Fruit fly (Drosophila melanogaster): ENCODE measurements around the gene Usp12-46.

Gene Usp12-46

DNA sequence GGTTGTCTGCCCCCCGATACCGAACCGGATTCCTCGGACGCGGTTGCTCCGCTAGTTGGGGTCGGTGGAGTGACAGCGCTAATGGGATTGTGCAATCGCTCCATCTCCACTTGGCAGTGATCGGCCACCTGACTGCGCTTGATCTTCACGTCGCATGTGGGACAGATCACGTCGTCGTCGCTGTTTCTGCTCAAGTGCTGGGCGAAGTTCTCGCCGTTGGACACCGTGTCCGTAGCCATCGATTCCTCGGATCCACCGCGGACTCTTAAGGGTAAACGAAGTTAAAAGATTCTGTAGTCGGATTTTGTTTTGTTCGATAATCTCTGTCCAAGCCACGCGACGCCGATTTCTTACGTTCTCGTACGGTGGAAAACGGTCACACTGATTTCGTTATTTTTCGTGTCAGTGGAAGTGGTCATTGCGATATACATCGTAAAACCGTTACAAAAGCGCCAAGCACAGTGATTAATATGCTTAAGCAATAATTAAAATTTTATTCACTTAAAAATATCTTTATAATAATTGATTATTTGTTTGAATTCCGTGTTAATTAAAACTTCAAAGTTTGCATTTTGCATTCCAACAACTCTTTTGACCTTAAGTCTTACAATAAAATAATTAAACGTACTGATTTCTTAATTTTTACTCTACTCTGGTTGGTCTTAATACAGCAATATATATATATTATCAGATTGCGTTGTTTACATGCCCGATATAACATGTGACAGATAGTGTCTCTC lies 24.5 kb upstream of the Usp12-46 start, which contains the start of gene RNF220 (continued):
- TF ChIP-seq CG15269 (tag; optimal IDR thresholded peaks at IDR 0.05) = peak; percentile 4
- TF ChIP-seq ato (GFP tag; IDR thresholded peaks at IDR 0.05; ENCODE audit: partially characterized antibody) = peak; percentile 47
- peak in 1 of 2 experiments; percentile 58 for TF ChIP-seq Pdp1 (GFP tag; optimal IDR thresholded peaks at IDR 0.05)
- no peak for TF ChIP-seq Doc2 (GFP tag; IDR thresholded peaks at IDR 0.05)
- TF ChIP-seq GATAe (GFP tag; conservative IDR thresholded peaks at IDR 0.05) = no peak
- peak; percentile 38 for TF ChIP-seq CTCF (GFP tag; optimal IDR thresholded peaks at IDR 0.05)
- TF ChIP-seq dpn (GFP tag; optimal IDR thresholded peaks at IDR 0.05) = no peak
- peak; percentile 1 for TF ChIP-seq D19A (tag; optimal IDR thresholded peaks at IDR 0.05)
- TF ChIP-seq CG43689 (GFP tag; IDR thresholded peaks at IDR 0.05) = no peak
- peak; percentile 67 for TF ChIP-seq Ets65A (GFP tag)
- peak; percentile 50 for TF ChIP-seq unc-4 (GFP tag; IDR thresholded peaks at IDR 0.05; ENCODE audit: partially characterized antibody)
- peak; percentile 68 for TF ChIP-seq CG42726 (GFP tag; IDR thresholded peaks at IDR 0.05; ENCODE audit: partially characterized antibody)
- no peak for TF ChIP-seq CG15073 (GFP tag; optimal IDR thresholded peaks at IDR 0.05)
- no peak for TF ChIP-seq CG17186 (GFP tag; optimal IDR thresholded peaks at IDR 0.05)
- peak; percentile 39 for TF ChIP-seq CG7839 (tag; optimal IDR thresholded peaks at IDR 0.05)
- TF ChIP-seq MESR4 (GFP tag; optimal IDR thresholded peaks at IDR 0.05) = peak; percentile 76
- peak; percentile 97 for TF ChIP-seq CG9437 (GFP tag; optimal IDR thresholded peaks at IDR 0.05)
- TF ChIP-seq fd64A (GFP tag; optimal IDR thresholded peaks at IDR 0.05) = no peak
- TF ChIP-seq Vsx1 (GFP tag; optimal IDR thresholded peaks at IDR 0.05) = no peak
- no peak for TF ChIP-seq CG8765 (GFP tag; IDR thresholded peaks at IDR 0.05)
- TF ChIP-seq emc (GFP tag; optimal IDR thresholded peaks at IDR 0.05) = no peak
- TF ChIP-seq CG6254 (GFP tag; optimal IDR thresholded peaks at IDR 0.05) = no peak
- no peak for TF ChIP-seq dati (GFP tag; IDR thresholded peaks at IDR 0.05)
- no peak for TF ChIP-seq Hand (GFP tag; optimal IDR thresholded peaks at IDR 0.05)
- no peak for TF ChIP-seq Max (GFP tag; optimal IDR thresholded peaks at IDR 0.05)
- no peak for TF ChIP-seq Eip74EF (GFP tag; optimal IDR thresholded peaks at IDR 0.05)
- TF ChIP-seq Hsf (GFP tag; optimal IDR thresholded peaks at IDR 0.05) = no peak
- peak; percentile 7 for TF ChIP-seq CG18599 (GFP tag; optimal IDR thresholded peaks at IDR 0.05)
- peak; percentile 48; the same call in 1 of the 2 replicates for TF ChIP-seq inv (GFP tag; IDR thresholded peaks at IDR 0.05; ENCODE audit: partially characterized antibody)
- peak; percentile 13 for TF ChIP-seq dmrt99B (tag; optimal IDR thresholded peaks at IDR 0.05)
- no peak for TF ChIP-seq CG10267 (tag; optimal IDR thresholded peaks at IDR 0.05)
- peak; percentile 60 for TF ChIP-seq zen2 (GFP tag; IDR thresholded peaks at IDR 0.05; ENCODE audit: partially characterized antibody)
- peak; percentile 49 for TF ChIP-seq gem (tag; optimal IDR thresholded peaks at IDR 0.05)
- TF ChIP-seq slou (GFP tag; optimal IDR thresholded peaks at IDR 0.05) = no peak
- peak; percentile 60 for TF ChIP-seq CG17361 (GFP tag; IDR thresholded peaks at IDR 0.05)
- no peak for TF ChIP-seq al (GFP tag; IDR thresholded peaks at IDR 0.05)
- TF ChIP-seq Med (GFP tag) = peak; percentile 59
- TF ChIP-seq sim (GFP tag; IDR thresholded peaks at IDR 0.05) = no peak
- no peak for TF ChIP-seq CG4282 (GFP tag; optimal IDR thresholded peaks at IDR 0.05)
- no peak for TF ChIP-seq NC2β (GFP tag; optimal IDR thresholded peaks at IDR 0.05)
- TF ChIP-seq Sox102F (GFP tag; optimal IDR thresholded peaks at IDR 0.05) = peak; percentile 5
- TF ChIP-seq so (GFP tag; IDR thresholded peaks at IDR 0.05) = no peak
- no peak for TF ChIP-seq Optix (GFP tag; IDR thresholded peaks at IDR 0.05)
- no peak for TF ChIP-seq CG2875 (GFP tag; optimal IDR thresholded peaks at IDR 0.05)
- peak; percentile 24 for TF ChIP-seq Dp (GFP tag; optimal IDR thresholded peaks at IDR 0.05)
- no peak for TF ChIP-seq tin (GFP tag; optimal IDR thresholded peaks at IDR 0.05)
- no peak for TF ChIP-seq Meics (GFP tag; optimal IDR thresholded peaks at IDR 0.05)
- no peak for TF ChIP-seq run (tag; optimal IDR thresholded peaks at IDR 0.05)
- TF ChIP-seq CG10462 (GFP tag; optimal IDR thresholded peaks at IDR 0.05) = no peak

Data from whole organism, embryonic.